Fruit fly (Drosophila melanogaster): ENCODE measurements around the gene Ten-a.

Ten-a gene

dm6 chrX:12221496-12221895, 178.0 kb downstream of the Ten-a start:
- no peak for TF ChIP-seq Myc (optimal IDR thresholded peaks at IDR 0.05)
- TF ChIP-seq Sin3A (optimal IDR thresholded peaks at IDR 0.05) = no peak
- TF ChIP-seq ttk (optimal IDR thresholded peaks at IDR 0.05) = no peak
- TF ChIP-seq h (optimal IDR thresholded peaks at IDR 0.05) = no peak
- no peak for TF ChIP-seq insv (optimal IDR thresholded peaks at IDR 0.05)

- TF ChIP-seq Sin3A (optimal IDR thresholded peaks at IDR 0.05) (no peak), psq (optimal IDR thresholded peaks at IDR 0.05) (no peak), h (optimal IDR thresholded peaks at IDR 0.05) (no peak), ttk (optimal IDR thresholded peaks at IDR 0.05) (no peak), Myc (optimal IDR thresholded peaks at IDR 0.05) (no peak), insv (optimal IDR thresholded peaks at IDR 0.05) (no peak)
Observed at dm6 chrX:12222890-12223345, 179.4 kb downstream of the Ten-a start.

dm6 chrX:12225325-12225972, 182.0 kb downstream of the Ten-a start:
- TF ChIP-seq Myc (optimal IDR thresholded peaks at IDR 0.05) = no peak
- TF ChIP-seq Sin3A (optimal IDR thresholded peaks at IDR 0.05) = no peak
- TF ChIP-seq psq (optimal IDR thresholded peaks at IDR 0.05) = no peak
- no peak for TF ChIP-seq insv (optimal IDR thresholded peaks at IDR 0.05)
- TF ChIP-seq ttk (optimal IDR thresholded peaks at IDR 0.05) = no peak
- TF ChIP-seq h (optimal IDR thresholded peaks at IDR 0.05) = no peak

- TF ChIP-seq h (optimal IDR thresholded peaks at IDR 0.05) = no peak
- TF ChIP-seq Sin3A (optimal IDR thresholded peaks at IDR 0.05) = no peak
- no peak for TF ChIP-seq psq (optimal IDR thresholded peaks at IDR 0.05)
- TF ChIP-seq Myc (optimal IDR thresholded peaks at IDR 0.05) = no peak
- TF ChIP-seq insv (optimal IDR thresholded peaks at IDR 0.05) = no peak
- no peak for TF ChIP-seq ttk (optimal IDR thresholded peaks at IDR 0.05)
Observed at dm6 chrX:12226561-12226960, 183.1 kb downstream of the Ten-a start.

dm6 chrX:12227975-12228374, 184.5 kb downstream of the Ten-a start:
- TF ChIP-seq Myc (optimal IDR thresholded peaks at IDR 0.05) (no peak), psq (optimal IDR thresholded peaks at IDR 0.05) (no peak), h (optimal IDR thresholded peaks at IDR 0.05) (no peak), Sin3A (optimal IDR thresholded peaks at IDR 0.05) (no peak), insv (optimal IDR thresholded peaks at IDR 0.05) (no peak), ttk (optimal IDR thresholded peaks at IDR 0.05) (no peak)

- TF ChIP-seq Myc (optimal IDR thresholded peaks at IDR 0.05) = no peak
- TF ChIP-seq psq (optimal IDR thresholded peaks at IDR 0.05) = no peak
- no peak for TF ChIP-seq h (optimal IDR thresholded peaks at IDR 0.05)
- TF ChIP-seq insv (optimal IDR thresholded peaks at IDR 0.05) = no peak
Observed at dm6 chrX:12235777-12236176, 192.3 kb downstream of the Ten-a start, which contains the start of gene CG32655. Gene CG32655, minus strand, starts transcription at chrX:12235877.

dm6 chrX:12239500-12239899, 196.0 kb downstream of the Ten-a start:
- no peak for TF ChIP-seq insv (optimal IDR thresholded peaks at IDR 0.05)
- no peak for TF ChIP-seq ttk (optimal IDR thresholded peaks at IDR 0.05)
- no peak for TF ChIP-seq Myc (optimal IDR thresholded peaks at IDR 0.05)
- TF ChIP-seq Sin3A (optimal IDR thresholded peaks at IDR 0.05) = no peak
- TF ChIP-seq h (optimal IDR thresholded peaks at IDR 0.05) = no peak
- no peak for TF ChIP-seq psq (optimal IDR thresholded peaks at IDR 0.05)

- TF ChIP-seq Myc (optimal IDR thresholded peaks at IDR 0.05) = no peak
- no peak for TF ChIP-seq Sin3A (optimal IDR thresholded peaks at IDR 0.05)
- no peak for TF ChIP-seq psq (optimal IDR thresholded peaks at IDR 0.05)
- TF ChIP-seq h (optimal IDR thresholded peaks at IDR 0.05) = no peak
- TF ChIP-seq ttk (optimal IDR thresholded peaks at IDR 0.05) = no peak
- no peak for TF ChIP-seq insv (optimal IDR thresholded peaks at IDR 0.05)
Observed at dm6 chrX:12241032-12241431, 197.5 kb downstream of the Ten-a start.

dm6 chrX:12242375-12242774, 198.9 kb downstream of the Ten-a start:
- TF ChIP-seq ttk (optimal IDR thresholded peaks at IDR 0.05) (no peak), Sin3A (optimal IDR thresholded peaks at IDR 0.05) (no peak), psq (optimal IDR thresholded peaks at IDR 0.05) (no peak), insv (optimal IDR thresholded peaks at IDR 0.05) (no peak), h (optimal IDR thresholded peaks at IDR 0.05) (no peak), Myc (optimal IDR thresholded peaks at IDR 0.05) (no peak)

- TF ChIP-seq psq (optimal IDR thresholded peaks at IDR 0.05) = no peak
- TF ChIP-seq insv (optimal IDR thresholded peaks at IDR 0.05) = no peak
- no peak for TF ChIP-seq ttk (optimal IDR thresholded peaks at IDR 0.05)
- TF ChIP-seq Sin3A (optimal IDR thresholded peaks at IDR 0.05) = no peak
- TF ChIP-seq h (optimal IDR thresholded peaks at IDR 0.05) = no peak
- TF ChIP-seq Myc (optimal IDR thresholded peaks at IDR 0.05) = no peak
Observed at dm6 chrX:12245622-12246021, 202.1 kb downstream of the Ten-a start.

dm6 chrX:12246285-12246684, 202.8 kb downstream of the Ten-a start:
- TF ChIP-seq insv (optimal IDR thresholded peaks at IDR 0.05) (no peak), Sin3A (optimal IDR thresholded peaks at IDR 0.05) (no peak), h (optimal IDR thresholded peaks at IDR 0.05) (no peak), Myc (optimal IDR thresholded peaks at IDR 0.05) (no peak), psq (optimal IDR thresholded peaks at IDR 0.05) (no peak), ttk (optimal IDR thresholded peaks at IDR 0.05) (no peak)

- TF ChIP-seq Sin3A (optimal IDR thresholded peaks at IDR 0.05) = no peak
- TF ChIP-seq h (optimal IDR thresholded peaks at IDR 0.05) = no peak
- TF ChIP-seq Myc (optimal IDR thresholded peaks at IDR 0.05) = no peak
- no peak for TF ChIP-seq psq (optimal IDR thresholded peaks at IDR 0.05)
- no peak for TF ChIP-seq insv (optimal IDR thresholded peaks at IDR 0.05)
- no peak for TF ChIP-seq ttk (optimal IDR thresholded peaks at IDR 0.05)
Observed at dm6 chrX:12248049-12248448, 204.6 kb downstream of the Ten-a start.

dm6 chrX:12248836-12249235, 205.3 kb downstream of the Ten-a start:
- TF ChIP-seq Sin3A (optimal IDR thresholded peaks at IDR 0.05) (no peak), ttk (optimal IDR thresholded peaks at IDR 0.05) (no peak), insv (optimal IDR thresholded peaks at IDR 0.05) (no peak), psq (optimal IDR thresholded peaks at IDR 0.05) (no peak), Myc (optimal IDR thresholded peaks at IDR 0.05) (no peak), h (optimal IDR thresholded peaks at IDR 0.05) (no peak)

Measured in Kc167 (cell line).